2 fruit fly cellular contexts compared by ENCODE assay signal in the genomic region with DNA sequence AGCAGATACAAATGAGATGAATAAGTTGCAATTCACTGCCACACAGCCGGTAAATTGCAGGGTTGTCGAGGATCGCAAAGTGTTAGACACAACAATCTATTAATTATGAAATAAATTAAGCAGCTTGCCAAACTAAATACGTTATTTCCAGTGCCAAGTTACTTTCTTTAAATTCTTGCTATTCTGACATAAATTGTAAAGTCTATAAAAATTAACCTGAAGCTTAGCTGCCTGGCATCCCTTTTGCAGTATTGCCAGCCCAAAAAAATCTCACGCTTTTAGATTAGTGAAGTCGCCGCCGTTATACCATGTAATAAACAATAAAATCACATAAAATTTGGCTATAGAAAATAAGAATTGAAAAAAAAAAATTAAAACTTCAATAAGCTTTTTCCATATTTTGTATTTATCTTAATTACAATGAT.
TF ChIP-seq lines count a peak whose summit lies in the region.

No protein-coding gene starts in this region.

TF ChIP-seq in whole organism, embryonic, 481 proteins besides CTCF, POLR2A, EP300 and RAD21 (continued from another document and continues in another):
- peak; percentile 89 for TF ChIP-seq maf-S (GFP tag; optimal IDR thresholded peaks at IDR 0.05; lab: Kevin White, UChicago)
- peak; percentile 33 for TF ChIP-seq p53 (GFP tag; optimal IDR thresholded peaks at IDR 0.05; lab: Kevin White, UChicago)
- peak; percentile 97 for TF ChIP-seq row (GFP tag; IDR thresholded peaks at IDR 0.05; lab: Robert Waterston, UW)
- TF ChIP-seq CG12219 (GFP tag; optimal IDR thresholded peaks at IDR 0.05; lab: Kevin White, UChicago) = peak; percentile 87
- no peak for TF ChIP-seq CG7963 (GFP tag; IDR thresholded peaks at IDR 0.05; lab: Robert Waterston, UW; ENCODE audit: partially characterized antibody)
- peak; percentile 64 for TF ChIP-seq repo (GFP tag; optimal IDR thresholded peaks at IDR 0.05; lab: Kevin White, UChicago)
- TF ChIP-seq CG7271 (tag; optimal IDR thresholded peaks at IDR 0.05; lab: Kevin White, UChicago) = peak; percentile 64
- peak; percentile 79 for TF ChIP-seq CG12942 (GFP tag; optimal IDR thresholded peaks at IDR 0.05; lab: Kevin White, UChicago)
- TF ChIP-seq grn (GFP tag; optimal IDR thresholded peaks at IDR 0.05; lab: Kevin White, UChicago) = peak; percentile 8
- TF ChIP-seq aop (GFP tag; IDR thresholded peaks at IDR 0.05; lab: Robert Waterston, UW) = no peak
- peak; percentile 90 for TF ChIP-seq CG17328 (GFP tag; IDR thresholded peaks at IDR 0.05; lab: Robert Waterston, UW)
- peak; percentile 91 for TF ChIP-seq Ssrp (tag; optimal IDR thresholded peaks at IDR 0.05; lab: Kevin White, UChicago)
- TF ChIP-seq sens (GFP tag; lab: Kevin White, UChicago) = peak; percentile 97
- TF ChIP-seq CG3995 (GFP tag; optimal IDR thresholded peaks at IDR 0.05; lab: Kevin White, UChicago) = peak; percentile 69
- TF ChIP-seq pum (GFP tag; optimal IDR thresholded peaks at IDR 0.05; lab: Kevin White, UChicago) = peak; percentile 69
- no peak for TF ChIP-seq lov (optimal IDR thresholded peaks at IDR 0.05; lab: Kevin White, UChicago)
- TF ChIP-seq lov (GFP tag; IDR thresholded peaks at IDR 0.05; lab: Robert Waterston, UW) = peak; percentile 85; the same call in 2 of the 3 replicates
- peak; percentile 98 for TF ChIP-seq D19B (GFP tag; optimal IDR thresholded peaks at IDR 0.05; lab: Kevin White, UChicago)
- peak; percentile 76 for TF ChIP-seq gro (GFP tag; optimal IDR thresholded peaks at IDR 0.05; lab: Kevin White, UChicago)
- peak; percentile 82 for TF ChIP-seq gsb (GFP tag; IDR thresholded peaks at IDR 0.05; lab: Robert Waterston, UW)
- TF ChIP-seq Awh (GFP tag; IDR thresholded peaks at IDR 0.05; lab: Robert Waterston, UW) = peak; percentile 93
- peak; percentile 86 for TF ChIP-seq Gug (GFP tag; IDR thresholded peaks at IDR 0.05; lab: Robert Waterston, UW)
- peak; percentile 91 for TF ChIP-seq CG1603 (tag; optimal IDR thresholded peaks at IDR 0.05; lab: Kevin White, UChicago)
- peak; percentile 96 for TF ChIP-seq ci (GFP tag; IDR thresholded peaks at IDR 0.05; lab: Robert Waterston, UW)
- peak; percentile 80 for TF ChIP-seq CG16815 (GFP tag; optimal IDR thresholded peaks at IDR 0.05; lab: Kevin White, UChicago)
- peak; percentile 87 for TF ChIP-seq twi (tag; optimal IDR thresholded peaks at IDR 0.05; lab: Kevin White, UChicago)
- peak; percentile 93 for TF ChIP-seq vvl (GFP tag; IDR thresholded peaks at IDR 0.05; lab: Robert Waterston, UW)
- no peak for TF ChIP-seq pros (GFP tag; optimal IDR thresholded peaks at IDR 0.05; lab: Kevin White, UChicago)
- TF ChIP-seq mld (GFP tag; IDR thresholded peaks at IDR 0.05; lab: Robert Waterston, UW; ENCODE audit: partially characterized antibody) = no peak
- TF ChIP-seq emc (GFP tag; optimal IDR thresholded peaks at IDR 0.05; lab: Kevin White, UChicago) = peak; percentile 38
- peak; percentile 80 for TF ChIP-seq dmrt11E (tag; optimal IDR thresholded peaks at IDR 0.05; lab: Kevin White, UChicago)
- peak; percentile 76 for TF ChIP-seq sqz (GFP tag; optimal IDR thresholded peaks at IDR 0.05; lab: Kevin White, UChicago)
- TF ChIP-seq crc (GFP tag; optimal IDR thresholded peaks at IDR 0.05; lab: Kevin White, UChicago) = peak; percentile 85
- peak; percentile 82 for TF ChIP-seq zen (tag; optimal IDR thresholded peaks at IDR 0.05; lab: Kevin White, UChicago)
- TF ChIP-seq Gsc (GFP tag; IDR thresholded peaks at IDR 0.05; lab: Robert Waterston, UW) = peak; percentile 73
- peak; percentile 92 for TF ChIP-seq CG8924 (tag; optimal IDR thresholded peaks at IDR 0.05; lab: Kevin White, UChicago)
- peak; percentile 88 for TF ChIP-seq CG8944 (GFP tag; optimal IDR thresholded peaks at IDR 0.05; lab: Kevin White, UChicago)
- TF ChIP-seq CG4854 (GFP tag; optimal IDR thresholded peaks at IDR 0.05; lab: Kevin White, UChicago) = peak; percentile 47
- TF ChIP-seq Taf1 (GFP tag; IDR thresholded peaks at IDR 0.05; lab: Robert Waterston, UW) = peak; percentile 81
- TF ChIP-seq sima (GFP tag; optimal IDR thresholded peaks at IDR 0.05; lab: Kevin White, UChicago) = peak; percentile 4
- peak; percentile 75 for TF ChIP-seq Hmx (GFP tag; optimal IDR thresholded peaks at IDR 0.05; lab: Kevin White, UChicago)
- peak; percentile 74 for TF ChIP-seq psq (GFP tag; optimal IDR thresholded peaks at IDR 0.05; lab: Kevin White, UChicago)
- peak; percentile 75 for TF ChIP-seq slp2 (GFP tag; optimal IDR thresholded peaks at IDR 0.05; lab: Kevin White, UChicago)
- peak; percentile 96 for TF ChIP-seq lbe (GFP tag; optimal IDR thresholded peaks at IDR 0.05; lab: Kevin White, UChicago)
- TF ChIP-seq Dp (GFP tag; optimal IDR thresholded peaks at IDR 0.05; lab: Kevin White, UChicago) = peak; percentile 10
- peak; percentile 74 for TF ChIP-seq Lhr (GFP tag; optimal IDR thresholded peaks at IDR 0.05; lab: Kevin White, UChicago)
- TF ChIP-seq CrebB (tag; optimal IDR thresholded peaks at IDR 0.05; lab: Kevin White, UChicago) = peak; percentile 81
- TF ChIP-seq peb (GFP tag; IDR thresholded peaks at IDR 0.05; lab: Robert Waterston, UW) = peak; percentile 81
- TF ChIP-seq Xrp1 (GFP tag; IDR thresholded peaks at IDR 0.05; lab: Robert Waterston, UW) = peak; percentile 94
- peak; percentile 79; the same call in 1 of the 3 replicates for TF ChIP-seq C15 (GFP tag; IDR thresholded peaks at IDR 0.05; lab: Robert Waterston, UW)
- TF ChIP-seq Trl (optimal IDR thresholded peaks at IDR 0.05; lab: Kevin White, UChicago) = no peak
- peak; percentile 80 for TF ChIP-seq Trl (GFP tag; optimal IDR thresholded peaks at IDR 0.05; lab: Kevin White, UChicago)
- peak; percentile 51 for TF ChIP-seq CG15073 (GFP tag; optimal IDR thresholded peaks at IDR 0.05; lab: Kevin White, UChicago)
- TF ChIP-seq crp (GFP tag; optimal IDR thresholded peaks at IDR 0.05; lab: Kevin White, UChicago) = peak in 1 of 2 experiments; percentile 71
- peak; percentile 80 for TF ChIP-seq da (GFP tag; optimal IDR thresholded peaks at IDR 0.05; lab: Kevin White, UChicago)
- TF ChIP-seq lilli (GFP tag; optimal IDR thresholded peaks at IDR 0.05; lab: Kevin White, UChicago) = peak; percentile 95
- 0 out of 2 replicates have a peak, but pooled peaks have one; percentile 32 for TF ChIP-seq unc-4 (GFP tag; IDR thresholded peaks at IDR 0.05; lab: Robert Waterston, UW; ENCODE audit: partially characterized antibody)
- TF ChIP-seq Usf (GFP tag; optimal IDR thresholded peaks at IDR 0.05; lab: Kevin White, UChicago) = peak; percentile 80
- 0 out of 3 replicates have a peak, but pooled peaks have one; percentile 11 for TF ChIP-seq CG14860 (GFP tag; IDR thresholded peaks at IDR 0.05; lab: Robert Waterston, UW; ENCODE audit: partially characterized antibody)
- TF ChIP-seq CG13624 (GFP tag; optimal IDR thresholded peaks at IDR 0.05; lab: Kevin White, UChicago) = peak; percentile 72
- peak; percentile 81 for TF ChIP-seq CG7357 (GFP tag; IDR thresholded peaks at IDR 0.05; lab: Robert Waterston, UW)
- peak; percentile 89 for TF ChIP-seq al (GFP tag; IDR thresholded peaks at IDR 0.05; lab: Robert Waterston, UW)

TF ChIP-seq in whole organism, prepupa, 60 proteins besides CTCF, POLR2A, EP300 and RAD21 (continued from another document):
- TF ChIP-seq CG16779 (tag; optimal IDR thresholded peaks at IDR 0.05; lab: Kevin White, UChicago) = peak; percentile 91
- TF ChIP-seq CG3032 (tag; optimal IDR thresholded peaks at IDR 0.05; lab: Kevin White, UChicago) = peak; percentile 96
- peak; percentile 92 for TF ChIP-seq CG6854 (GFP tag; optimal IDR thresholded peaks at IDR 0.05; lab: Kevin White, UChicago)
- peak; percentile 66 for TF ChIP-seq fd85E (GFP tag; optimal IDR thresholded peaks at IDR 0.05; lab: Kevin White, UChicago)
- TF ChIP-seq eg (GFP tag; IDR thresholded peaks at IDR 0.05; lab: Robert Waterston, UW) = peak; percentile 98
- peak; percentile 92 for TF ChIP-seq CG4318 (GFP tag; optimal IDR thresholded peaks at IDR 0.05; lab: Kevin White, UChicago)
- TF ChIP-seq ss (GFP tag; optimal IDR thresholded peaks at IDR 0.05; lab: Kevin White, UChicago) = peak; percentile 89 to 94
- TF ChIP-seq Eip93F (GFP tag; optimal IDR thresholded peaks at IDR 0.05; lab: Kevin White, UChicago) = peak; percentile 85
- TF ChIP-seq CG10669 (GFP tag; optimal IDR thresholded peaks at IDR 0.05; lab: Kevin White, UChicago) = peak; percentile 94
- peak; percentile 98 for TF ChIP-seq CG6163 (GFP tag; IDR thresholded peaks at IDR 0.05; lab: Robert Waterston, UW)
- TF ChIP-seq CG11762 (GFP tag; optimal IDR thresholded peaks at IDR 0.05; lab: Kevin White, UChicago; ENCODE audit: insufficient read depth) = peak; percentile 94
